Worm (Caenorhabditis elegans): ENCODE measurements around the gene nlr-1.

ce11 chrIV:12140959-12141358 lies 37.2 kb downstream of the nlr-1 start, which contains the start of gene B0001.8:
- no peak for TF ChIP-seq lin-15B (tag; optimal IDR thresholded peaks at IDR 0.05)
- no peak for TF ChIP-seq lin-13 (GFP tag; optimal IDR thresholded peaks at IDR 0.05)
- no peak for TF ChIP-seq nhr-77 (tag; optimal IDR thresholded peaks at IDR 0.05)
- no peak for TF ChIP-seq ama-1 (optimal IDR thresholded peaks at IDR 0.05)
- TF ChIP-seq grh-1 (GFP tag; IDR thresholded peaks at IDR 0.05), result no peak
- TF ChIP-seq zag-1 (tag; optimal IDR thresholded peaks at IDR 0.05), result no peak
- TF ChIP-seq blmp-1 (tag; optimal IDR thresholded peaks at IDR 0.05), result no peak
- no peak for TF ChIP-seq nhr-20 (tag; optimal IDR thresholded peaks at IDR 0.05)
- TF ChIP-seq unc-62 (GFP tag; optimal IDR thresholded peaks at IDR 0.05), result no peak
- no peak for TF ChIP-seq mdl-1 (tag; optimal IDR thresholded peaks at IDR 0.05)
- TF ChIP-seq snu-23 (GFP tag; optimal IDR thresholded peaks at IDR 0.05), result no peak
- no peak for TF ChIP-seq nhr-12 (tag; optimal IDR thresholded peaks at IDR 0.05)
- no peak for TF ChIP-seq elt-3 (tag; optimal IDR thresholded peaks at IDR 0.05)

Data from whole organism, L1 larva.